Worm (Caenorhabditis elegans) whole organism, early embryonic: ENCODE measurements around the gene clec-198.

Experiments used
- B0310.2 ChIP-seq: sonication (generic microtip); optimal IDR thresholded peaks from 2 replicates; lab custom pipeline; 2016; ENCODE audit warnings: mild to moderate bottlenecking, missing genetic modification characterization, missing compliant biosample characterization
- F13C5.2 ChIP-seq: sonication (generic microtip); optimal IDR thresholded peaks from 2 replicates; lab custom pipeline; 2017; ENCODE audit warnings: mild to moderate bottlenecking, missing genetic modification characterization, inconsistent platforms, missing compliant biosample characterization
- aly-1 ChIP-seq: sonication (generic microtip); optimal IDR thresholded peaks from 2 replicates; lab custom pipeline; 2016; ENCODE audit warnings: missing genetic modification characterization, missing compliant biosample characterization
- ama-1 ChIP-seq: fragments of 150-350 bp; optimal IDR thresholded peaks from 2 replicates; lab custom pipeline; 2014
- ceh-13 ChIP-seq: fragments of 200-800 bp; sonication (Bioruptor generic); optimal IDR thresholded peaks from 2 replicates; lab custom pipeline; 2018; ENCODE audit warnings: mild to moderate bottlenecking, missing genetic modification characterization, missing compliant biosample characterization
- ceh-36 ChIP-seq: sonication (generic microtip); optimal IDR thresholded peaks from 2 replicates; lab custom pipeline; 2016; ENCODE audit warnings: missing genetic modification characterization, inconsistent platforms, missing compliant biosample characterization
- ets-7 ChIP-seq: sonication (generic microtip); optimal IDR thresholded peaks from 2 replicates; lab custom pipeline; 2016; ENCODE audit warnings: missing genotype, missing genetic modification characterization, missing compliant biosample characterization
- flt-1 ChIP-seq: fragments of 200-800 bp; sonication (Bioruptor generic); IDR thresholded peaks from 2 replicates; pipeline ENCODE4 v1.3.6; 2022; ENCODE audit warnings: missing genetic modification characterization, missing compliant biosample characterization
- hmbx-1 ChIP-seq: sonication (generic microtip); optimal IDR thresholded peaks from 2 replicates; lab custom pipeline; 2016; ENCODE audit warnings: mild to moderate bottlenecking, missing genetic modification characterization, missing compliant biosample characterization
- hmg-4 ChIP-seq: fragments of 200-800 bp; sonication (Bioruptor generic); optimal IDR thresholded peaks from 2 replicates; lab custom pipeline; 2018; ENCODE audit warnings: mild to moderate bottlenecking, missing genetic modification characterization, missing compliant biosample characterization
- hnd-1 ChIP-seq: sonication (generic microtip); optimal IDR thresholded peaks from 2 replicates; lab custom pipeline; 2016; ENCODE audit warnings: missing genetic modification characterization, missing compliant biosample characterization
- pes-1 ChIP-seq: fragments of 200-800 bp; sonication (Bioruptor generic); IDR thresholded peaks from 2 replicates; pipeline ENCODE4 v1.3.6; 2022; ENCODE audit warnings: missing genetic modification reagents, missing genetic modification characterization, missing compliant biosample characterization
- scrt-1 ChIP-seq: fragments of 200-800 bp; sonication (Bioruptor generic); IDR thresholded peaks from 2 replicates; pipeline ENCODE4 v1.3.6; 2022; ENCODE audit warnings: missing genetic modification characterization, missing compliant biosample characterization
- sea-1 ChIP-seq: fragments of 200-800 bp; sonication (Bioruptor generic); conservative IDR thresholded peaks from 2 replicates; pipeline ENCODE4 v1.3.6; 2022; ENCODE audit warnings: missing genetic modification characterization, missing compliant biosample characterization
- tbx-11 ChIP-seq: fragments of 200-800 bp; sonication (Bioruptor generic); IDR thresholded peaks from 2 replicates; pipeline ENCODE4 v1.3.6; 2022; ENCODE audit warnings: missing genetic modification characterization, missing compliant biosample characterization
- tbx-37 ChIP-seq: fragments of 200-800 bp; sonication (Bioruptor generic); conservative IDR thresholded peaks from 2 replicates; pipeline ENCODE4 v1.3.6; 2022; ENCODE audit warnings: missing genetic modification reagents, missing genetic modification characterization, missing compliant biosample characterization
- tra-4 ChIP-seq: sonication (generic microtip); optimal IDR thresholded peaks from 2 replicates; lab custom pipeline; 2017; ENCODE audit warnings: missing genetic modification characterization, missing compliant biosample characterization

The clec-198 gene

DNA sequence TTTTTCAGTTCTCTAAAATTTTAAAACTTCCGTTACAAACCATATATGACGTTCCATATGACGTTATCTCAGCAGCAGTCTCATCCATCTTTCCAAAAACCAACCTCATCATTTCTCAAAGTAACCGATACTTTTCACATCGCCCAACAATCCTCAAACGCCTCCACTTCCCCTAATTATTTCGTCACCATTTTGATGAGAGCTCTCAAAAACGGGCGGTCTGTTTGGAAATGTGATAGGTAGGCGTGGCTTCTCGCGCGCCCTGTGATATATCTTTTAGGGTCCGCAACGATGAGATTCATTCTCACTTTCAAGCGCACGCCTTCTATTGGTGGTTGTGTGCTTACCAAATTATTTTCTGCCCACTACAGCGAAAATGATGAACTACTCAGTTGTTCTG lies 21.3 kb downstream of the clec-198 start, which contains the start of gene trh-1:
trh-1 (plus strand) TSS at position 301 of the 400 bp plus-strand sequence.
- TF ChIP-seq F13C5.2 (tag; lab: Kevin White, UChicago): no peak
- no peak for TF ChIP-seq scrt-1 (GFP tag; lab: Robert Waterston, UW)
- no peak for TF ChIP-seq sea-1
- no peak for TF ChIP-seq ceh-36
- TF ChIP-seq tbx-37 (GFP tag; lab: Robert Waterston, UW): no peak

DNA sequence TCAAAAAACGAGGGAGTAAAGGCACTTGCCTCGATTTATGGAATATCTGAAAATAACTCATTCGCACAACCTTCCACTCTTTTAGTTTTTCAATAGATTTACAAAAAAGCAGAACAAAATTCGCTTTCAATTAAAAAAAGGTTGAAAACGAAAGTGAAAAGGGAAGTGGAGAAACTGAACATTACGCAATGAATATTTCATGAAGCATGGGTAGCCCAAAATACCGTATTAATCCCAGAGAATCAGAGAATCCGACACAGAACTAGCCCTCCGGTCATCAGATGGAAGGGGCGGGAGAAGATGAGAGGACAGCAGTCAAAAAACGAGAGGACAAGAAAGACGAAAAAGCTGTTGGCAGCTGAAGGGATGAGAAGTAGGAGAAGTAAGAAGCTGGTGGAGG lies 24.5 kb downstream of the clec-198 start, which contains the start of gene C30H6.5:
C30H6.5 (plus strand) TSS at position 301 of the 400 bp plus-strand sequence.
- TF ChIP-seq sea-1 (no peak), ama-1 (lab: Kevin White, UChicago) (no peak), B0310.2 (tag; lab: Kevin White, UChicago) (no peak), tbx-11 (no peak), hmg-4 (GFP tag; lab: Kevin White, UChicago) (no peak), aly-1 (no peak), tra-4 (no peak), scrt-1 (GFP tag; lab: Robert Waterston, UW) (no peak), pes-1 (GFP tag; lab: Robert Waterston, UW) (no peak), tbx-37 (GFP tag; lab: Robert Waterston, UW) (no peak)

DNA sequence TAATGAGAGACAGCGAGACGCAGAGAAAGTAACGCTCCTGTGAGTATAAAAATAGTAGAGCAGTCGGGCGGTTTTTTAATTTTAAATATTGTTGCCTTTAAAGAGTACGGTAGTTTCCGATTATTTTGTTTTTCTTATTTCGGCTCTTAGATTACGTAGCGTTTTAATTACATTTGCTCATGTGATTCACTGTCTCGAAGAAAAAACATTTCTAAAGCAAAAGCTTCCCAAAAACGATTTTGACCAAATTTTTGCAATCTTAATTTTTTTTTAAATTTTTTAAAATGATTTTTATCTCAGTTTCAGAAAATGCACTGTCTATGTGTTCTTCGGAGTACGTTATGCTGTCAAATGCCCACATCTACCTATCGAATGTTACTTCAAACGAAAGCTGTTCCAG lies 29.2 kb downstream of the clec-198 start, which contains the start of gene haf-1:
haf-1 (plus strand) TSS at position 301 of the 400 bp plus-strand sequence.
- TF ChIP-seq pes-1 (GFP tag; lab: Robert Waterston, UW) (no peak), B0310.2 (tag; lab: Kevin White, UChicago) (no peak), tra-4 (no peak), aly-1 (no peak), ceh-13 (GFP tag; lab: Kevin White, UChicago) (no peak), sea-1 (no peak), hnd-1 (tag; lab: Kevin White, UChicago) (no peak), ama-1 (lab: Kevin White, UChicago) (no peak), F13C5.2 (tag; lab: Kevin White, UChicago) (no peak), tbx-37 (GFP tag; lab: Robert Waterston, UW) (no peak), tbx-11 (no peak), ceh-36 (no peak), scrt-1 (GFP tag; lab: Robert Waterston, UW) (no peak), ets-7 (tag; lab: Kevin White, UChicago) (no peak), flt-1 (no peak), hmg-4 (GFP tag; lab: Kevin White, UChicago) (no peak), hmbx-1 (tag; lab: Kevin White, UChicago) (no peak)

DNA sequence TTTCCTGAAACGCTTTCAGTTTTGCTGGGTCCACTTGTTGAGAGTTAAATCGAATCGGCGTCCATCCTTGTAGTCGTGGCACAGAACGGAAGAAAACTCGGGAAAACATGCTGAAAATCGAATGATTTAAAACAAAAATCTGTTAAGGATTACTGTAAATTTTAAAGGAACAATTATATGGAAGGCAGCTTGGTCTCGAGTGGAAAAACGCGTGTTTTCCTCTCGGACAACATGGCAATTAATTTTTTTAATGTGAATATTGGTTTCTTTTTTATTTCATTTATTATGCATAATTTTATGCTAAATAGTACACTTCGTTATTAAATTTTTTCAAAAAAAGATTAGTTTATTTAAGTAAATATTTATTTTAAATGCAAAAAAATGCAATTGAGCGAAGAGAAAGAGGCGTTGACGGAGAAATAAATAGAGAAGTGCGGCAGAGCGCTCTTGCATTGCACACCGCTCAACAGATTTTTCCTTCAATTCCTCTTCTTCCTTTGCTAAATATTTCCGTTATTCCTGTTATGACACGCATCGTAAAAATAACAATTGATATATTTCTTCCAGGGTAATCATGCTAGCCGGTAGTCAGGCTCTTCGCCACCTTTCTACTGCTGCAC lies 33.2 kb downstream of the clec-198 start, which contains the start of the genes C30H6.9 and dlat-2:
C30H6.9 (minus strand) TSS at position 110 of the 620 bp plus-strand sequence.
dlat-2 (plus strand) TSS at position 566 of the 620 bp plus-strand sequence.
- TF ChIP-seq F13C5.2 (tag; lab: Kevin White, UChicago) (peak; percentile 32), flt-1 (no peak)

DNA sequence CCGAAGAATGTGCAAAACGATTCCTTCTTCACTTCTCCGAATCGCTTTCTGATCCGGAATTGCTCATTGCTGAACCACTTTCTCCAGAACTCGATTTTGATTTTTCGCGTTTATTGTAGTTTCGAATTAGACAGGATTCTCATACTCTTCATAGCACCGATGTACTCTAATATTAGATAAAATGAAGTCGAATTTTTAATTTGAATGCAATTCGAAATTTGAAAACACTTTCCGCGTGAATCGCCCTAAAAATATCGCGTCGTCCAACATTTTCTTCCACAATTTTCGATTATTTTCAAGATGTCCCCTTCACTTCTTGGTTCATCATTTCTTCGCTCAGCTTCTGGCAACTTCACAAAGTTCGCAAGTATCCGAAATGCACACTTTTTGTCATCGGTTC lies 35.1 kb downstream of the clec-198 start, which contains the start of gene C30H6.8:
C30H6.8 (plus strand) TSS at position 301 of the 400 bp plus-strand sequence.
- TF ChIP-seq hmg-4 (GFP tag; lab: Kevin White, UChicago) (no peak), hnd-1 (tag; lab: Kevin White, UChicago) (no peak), hmbx-1 (tag; lab: Kevin White, UChicago) (no peak), tbx-11 (no peak), sea-1 (no peak)

DNA sequence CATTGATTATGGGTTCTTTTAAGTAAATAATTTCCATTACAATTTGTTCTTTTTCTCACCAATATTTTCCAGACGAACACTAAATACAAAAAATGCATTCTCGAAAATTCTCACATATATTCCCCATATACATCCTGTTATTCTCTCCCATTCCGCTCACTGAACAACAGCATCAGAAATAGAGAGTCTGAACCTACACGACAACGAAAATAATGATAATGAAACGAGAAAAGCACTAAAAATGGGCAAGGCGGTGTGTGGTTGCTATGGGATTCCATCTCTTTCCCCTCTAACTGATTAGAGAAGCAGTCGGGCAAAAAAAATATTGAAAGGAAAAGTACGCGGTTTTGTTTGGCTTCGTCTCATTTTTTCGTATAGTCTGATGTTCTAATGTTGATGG lies 36.1 kb downstream of the clec-198 start, which contains the start of gene C30H6.12:
C30H6.12 (plus strand) TSS at position 301 of the 400 bp plus-strand sequence.
- TF ChIP-seq tbx-37 (GFP tag; lab: Robert Waterston, UW): no peak
- TF ChIP-seq tra-4: no peak
- no peak for TF ChIP-seq ama-1 (lab: Kevin White, UChicago)
- TF ChIP-seq B0310.2 (tag; lab: Kevin White, UChicago): no peak
- no peak for TF ChIP-seq hmbx-1 (tag; lab: Kevin White, UChicago)
- TF ChIP-seq pes-1 (GFP tag; lab: Robert Waterston, UW): no peak
- no peak for TF ChIP-seq tbx-11
- no peak for TF ChIP-seq ets-7 (tag; lab: Kevin White, UChicago)
- TF ChIP-seq ceh-13 (GFP tag; lab: Kevin White, UChicago): no peak

DNA sequence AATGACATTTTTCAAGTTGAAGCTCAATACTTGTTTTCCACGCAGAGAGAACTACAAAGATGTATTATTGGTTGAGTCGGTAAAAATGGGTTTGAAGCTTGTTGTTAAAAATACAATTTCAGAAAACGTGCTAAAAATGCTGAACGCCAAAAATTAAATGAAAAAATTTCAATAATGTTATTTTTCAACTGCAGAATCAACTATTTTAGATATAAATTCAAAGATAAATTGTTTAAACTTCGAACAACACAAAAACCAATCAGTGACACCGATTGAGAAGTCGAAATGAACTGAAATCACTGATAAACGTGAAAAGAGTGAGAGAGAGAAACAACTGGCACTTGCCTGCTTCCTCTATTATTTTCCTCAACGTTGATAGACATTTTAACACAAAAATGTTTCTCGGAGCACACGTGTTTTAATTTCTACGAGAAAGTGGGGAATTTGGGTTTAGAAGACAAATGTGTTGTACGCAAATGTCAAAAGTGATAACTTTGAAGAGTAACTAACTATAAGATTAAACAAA lies 40.5 kb downstream of the clec-198 start, which contains the start of gene T02D1.8:
T02D1.8 (minus strand) TSS at position 51 of the 526 bp plus-strand sequence.
- TF ChIP-seq sea-1 (no peak), tra-4 (no peak), hmg-4 (GFP tag; lab: Kevin White, UChicago) (no peak), hmbx-1 (tag; lab: Kevin White, UChicago) (no peak), tbx-11 (no peak), ceh-13 (GFP tag; lab: Kevin White, UChicago) (no peak), ets-7 (tag; lab: Kevin White, UChicago) (no peak), F13C5.2 (tag; lab: Kevin White, UChicago) (no peak), scrt-1 (GFP tag; lab: Robert Waterston, UW) (no peak), aly-1 (no peak), flt-1 (no peak), ceh-36 (no peak), pes-1 (GFP tag; lab: Robert Waterston, UW) (no peak)

DNA sequence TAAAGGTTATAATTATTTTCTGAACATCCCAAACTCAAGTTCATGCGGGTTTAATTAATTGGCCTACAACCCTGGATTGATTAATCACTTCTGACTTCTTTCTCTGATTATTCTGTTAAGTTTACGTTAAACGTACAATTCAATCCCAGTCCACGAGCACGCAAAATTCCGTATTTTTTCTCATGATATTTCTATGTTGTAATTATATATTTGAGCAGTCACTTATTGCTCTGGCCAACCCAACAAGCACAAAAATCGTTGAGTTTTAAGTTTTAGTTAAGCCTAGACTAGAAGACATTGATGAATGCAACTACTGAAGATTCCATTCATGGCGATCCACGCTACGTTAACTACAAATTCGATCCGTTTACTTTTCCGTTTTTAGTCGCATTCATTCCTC lies 48.9 kb downstream of the clec-198 start, which contains the start of gene sru-15:
sru-15 (plus strand) TSS at position 301 of the 400 bp plus-strand sequence.
- TF ChIP-seq ceh-13 (GFP tag; lab: Kevin White, UChicago): no peak
- no peak for TF ChIP-seq tbx-11
- TF ChIP-seq sea-1: no peak
- no peak for TF ChIP-seq ceh-36
- TF ChIP-seq pes-1 (GFP tag; lab: Robert Waterston, UW): no peak
- no peak for TF ChIP-seq flt-1
- no peak for TF ChIP-seq scrt-1 (GFP tag; lab: Robert Waterston, UW)
- TF ChIP-seq aly-1: no peak
- TF ChIP-seq tra-4: no peak
